Fruit fly (Drosophila melanogaster): ENCODE results near the gene TpnC73F.
A peak's percentile ranks its signal among the peaks of the same experiment; 100 is the strongest.

Gene TpnC73F

DNA sequence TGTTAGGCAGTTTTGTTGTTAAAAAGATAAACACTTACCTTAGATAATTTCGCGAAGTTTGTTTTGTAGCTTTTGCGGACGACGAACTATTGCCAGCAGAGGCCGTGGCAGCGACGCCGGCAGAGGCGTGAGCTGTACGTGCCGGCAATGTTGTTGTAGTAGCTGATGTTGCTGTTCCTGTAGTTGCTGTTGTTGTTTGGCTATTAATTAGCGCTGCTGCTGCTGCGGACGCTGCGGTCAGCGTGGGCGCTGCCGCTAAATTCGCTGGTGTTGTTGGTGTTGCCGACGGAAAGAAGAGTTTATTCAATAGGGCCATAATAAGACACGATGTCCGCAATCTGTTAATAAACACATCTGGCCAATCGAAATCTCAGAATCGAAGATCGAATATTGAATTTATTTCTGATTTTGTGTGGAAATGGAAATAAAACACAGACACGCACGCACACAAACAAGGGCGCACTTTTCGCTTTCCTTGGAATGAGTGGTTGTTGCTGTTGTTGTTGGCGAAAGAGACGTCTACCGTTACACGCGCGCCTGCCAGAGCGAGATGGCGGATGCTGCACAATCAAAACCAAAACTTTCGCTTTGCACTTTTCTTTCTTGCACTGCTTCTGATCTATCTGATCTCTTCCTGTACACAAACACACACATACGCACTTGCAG, 34.4 kb upstream of the TpnC73F start:
- TF ChIP-seq dl (GFP tag; optimal IDR thresholded peaks at IDR 0.05; ENCODE audit: insufficient read depth in 1 of 2, partially characterized antibody in 2 of 2) (no peak), HLH106 (tag; optimal IDR thresholded peaks at IDR 0.05) (no peak), h (GFP tag; optimal IDR thresholded peaks at IDR 0.05) (peak; percentile 2), usp (GFP tag; optimal IDR thresholded peaks at IDR 0.05) (no peak)

- peak; percentile 12 for TF ChIP-seq dsf (GFP tag; optimal IDR thresholded peaks at IDR 0.05; ENCODE audit: borderline replicate concordance)
- peak; percentile 60 for TF ChIP-seq Rel (GFP tag; optimal IDR thresholded peaks at IDR 0.05)
- TF ChIP-seq Rel (tag; optimal IDR thresholded peaks at IDR 0.05) = peak; percentile 80
- TF ChIP-seq lola (GFP tag; optimal IDR thresholded peaks at IDR 0.05) = no peak
- TF ChIP-seq Hr83 (GFP tag; optimal IDR thresholded peaks at IDR 0.05; ENCODE audit: poor library complexity, severe bottlenecking) = peak; percentile 83
- TF ChIP-seq woc (GFP tag; optimal IDR thresholded peaks at IDR 0.05) = no peak
- TF ChIP-seq N (GFP tag; optimal IDR thresholded peaks at IDR 0.05) = no peak
- peak; percentile 71 to 86 for TF ChIP-seq dl (GFP tag; optimal IDR thresholded peaks at IDR 0.05; ENCODE audit: insufficient read depth in 1 of 2, partially characterized antibody in 2 of 2)
- TF ChIP-seq Abd-B (GFP tag; optimal IDR thresholded peaks at IDR 0.05) = no peak
- peak; percentile 61 for TF ChIP-seq psq (GFP tag; optimal IDR thresholded peaks at IDR 0.05)
- TF ChIP-seq Mio (GFP tag; optimal IDR thresholded peaks at IDR 0.05) = no peak
- TF ChIP-seq CG9705 (GFP tag; optimal IDR thresholded peaks at IDR 0.05) = peak; percentile 77
- TF ChIP-seq Vsx2 (GFP tag; optimal IDR thresholded peaks at IDR 0.05; ENCODE audit: partially characterized antibody) = no peak
- no peak for TF ChIP-seq sv (GFP tag; optimal IDR thresholded peaks at IDR 0.05)
- peak; percentile 69 for TF ChIP-seq HLH106 (tag; optimal IDR thresholded peaks at IDR 0.05)
- TF ChIP-seq br (GFP tag; optimal IDR thresholded peaks at IDR 0.05) = peak; percentile 65
- TF ChIP-seq Myc (optimal IDR thresholded peaks at IDR 0.05) = no peak
- peak; percentile 75 for TF ChIP-seq h (GFP tag; optimal IDR thresholded peaks at IDR 0.05)
- TF ChIP-seq OdsH (GFP tag; optimal IDR thresholded peaks at IDR 0.05) = peak; percentile 58
- TF ChIP-seq pan (optimal IDR thresholded peaks at IDR 0.05) = no peak
- TF ChIP-seq dmrt93B (GFP tag; optimal IDR thresholded peaks at IDR 0.05) = peak; percentile 79
- no peak for TF ChIP-seq Jra (GFP tag; optimal IDR thresholded peaks at IDR 0.05)
- no peak for TF ChIP-seq sage (GFP tag; optimal IDR thresholded peaks at IDR 0.05)
- TF ChIP-seq ey (GFP tag; optimal IDR thresholded peaks at IDR 0.05) = peak; percentile 33
- TF ChIP-seq jim (GFP tag; optimal IDR thresholded peaks at IDR 0.05) = no peak
- TF ChIP-seq foxo (GFP tag; optimal IDR thresholded peaks at IDR 0.05) = peak in 1 of 2 experiments; percentile 60
- TF ChIP-seq rgr (GFP tag; optimal IDR thresholded peaks at IDR 0.05) = peak; percentile 86
- no peak for TF ChIP-seq brk (GFP tag; optimal IDR thresholded peaks at IDR 0.05)
- no peak for TF ChIP-seq Dfd (GFP tag; optimal IDR thresholded peaks at IDR 0.05)
- TF ChIP-seq usp (GFP tag; optimal IDR thresholded peaks at IDR 0.05) = no peak
- peak; percentile 56 for TF ChIP-seq fru (GFP tag; optimal IDR thresholded peaks at IDR 0.05)
- TF ChIP-seq Dif (GFP tag; optimal IDR thresholded peaks at IDR 0.05; ENCODE audit: partially characterized antibody) = peak; percentile 88
- TF ChIP-seq tai (GFP tag; optimal IDR thresholded peaks at IDR 0.05) = no peak
- TF ChIP-seq Sp1 (GFP tag; optimal IDR thresholded peaks at IDR 0.05) = peak; percentile 69
- no peak for TF ChIP-seq GATAd (GFP tag; optimal IDR thresholded peaks at IDR 0.05)
- TF ChIP-seq CrebA (GFP tag; optimal IDR thresholded peaks at IDR 0.05; ENCODE audit: borderline replicate concordance) = no peak
- TF ChIP-seq CG32264 (GFP tag; optimal IDR thresholded peaks at IDR 0.05) = no peak
- no peak for TF ChIP-seq Hnf4 (GFP tag; optimal IDR thresholded peaks at IDR 0.05)
- TF ChIP-seq Hr78 (GFP tag; optimal IDR thresholded peaks at IDR 0.05) = no peak
Observed at dm6 chr3L:17012017-17012719, 33.7 kb upstream of the TpnC73F start, which contains the start of gene CG3764. Gene CG3764, minus strand, starts transcription at chr3L:17012565.
